Worm (Caenorhabditis elegans) whole organism, L1 larva: Measurements from ENCODE around the gene F44G3.7.
A peak's percentile ranks its signal among the peaks of the same experiment; 100 is the strongest.

ENCODE experiments used
- aha-1 ChIP-seq: fragments of 150-350 bp; optimal IDR thresholded peaks from 2 replicates; lab custom pipeline; 2014; ENCODE audit warnings: missing biosample characterization, missing genetic modification characterization
- aly-2 ChIP-seq: fragments of 150-350 bp; optimal IDR thresholded peaks from 2 replicates; lab custom pipeline; 2014; ENCODE audit warnings: missing biosample characterization, missing genetic modification characterization
- ceh-82 ChIP-seq, 3 experiments: fragments of 150-350 bp in 1 of 3; sonication (generic microtip) in 2 of 3; optimal IDR thresholded peaks; 2 replicates each; lab custom pipeline; 2014 to 2017; ENCODE audit warnings: missing biosample characterization in 3 of 3, missing genetic modification characterization in 3 of 3
- ceh-88 ChIP-seq: fragments of 200-800 bp; sonication (Bioruptor generic); IDR thresholded peaks from 2 replicates; pipeline ENCODE4 v1.3.6; 2022; ENCODE audit warnings: missing genetic modification characterization, missing compliant biosample characterization
- dpl-1 ChIP-seq, 3 experiments: fragments of 150-350 bp in 2 of 3; sonication (generic microtip) in 1 of 3; optimal IDR thresholded peaks; 2 replicates each; lab custom pipeline; 2014 to 2017; ENCODE audit warnings: missing biosample characterization in 3 of 3, missing genetic modification characterization in 3 of 3, missing genetic modification reagents in 3 of 3
- dsc-1 ChIP-seq: sonication (generic microtip); optimal IDR thresholded peaks from 2 replicates; lab custom pipeline; 2016; ENCODE audit warnings: mild to moderate bottlenecking, missing genetic modification characterization, missing compliant biosample characterization
- efl-1 ChIP-seq, 4 experiments: fragments of 150-350 bp; optimal IDR thresholded peaks in 3 of 4; peaks in 1 of 4; 1 replicate in 1 of 4; 2 replicates in 3 of 4; lab custom pipeline; 2014; ENCODE audit warnings: missing biosample characterization in 2 of 4, missing genetic modification characterization in 2 of 4, missing genetic modification reagents in 2 of 4
- efl-3 ChIP-seq: fragments of 200-800 bp; sonication (Bioruptor generic); optimal IDR thresholded peaks from 2 replicates; lab custom pipeline; 2018; ENCODE audit warnings: mild to moderate bottlenecking, missing genetic modification characterization, missing compliant biosample characterization
- elt-2 ChIP-seq: sonication (generic microtip); optimal IDR thresholded peaks from 2 replicates; lab custom pipeline; 2016; ENCODE audit warnings: missing genetic modification characterization, mild to moderate bottlenecking, inconsistent platforms, missing compliant biosample characterization, missing genetic modification reagents
- elt-3 ChIP-seq, 6 experiments: fragments of 150-350 bp in 1 of 6; sonication (generic microtip); optimal IDR thresholded peaks; 2 replicates each; lab custom pipeline; 2017 to 2018; ENCODE audit warnings: missing biosample characterization in 6 of 6, missing genetic modification characterization in 6 of 6, inconsistent platforms in 1 of 6
- fkh-4 ChIP-seq: sonication (generic microtip); optimal IDR thresholded peaks from 2 replicates; lab custom pipeline; 2016; ENCODE audit warnings: missing compliant biosample characterization, missing genetic modification characterization, borderline replicate concordance
- hlh-17 ChIP-seq: fragments of 200-800 bp; sonication (Bioruptor generic); optimal IDR thresholded peaks from 2 replicates; lab custom pipeline; 2018; ENCODE audit warnings: missing genetic modification characterization, mild to moderate bottlenecking, missing compliant biosample characterization, moderate library complexity, borderline replicate concordance
- hpl-2 ChIP-seq: fragments of 150-350 bp; optimal IDR thresholded peaks from 2 replicates; lab custom pipeline; 2014; ENCODE audit warnings: missing biosample characterization, missing genetic modification reagents, missing genetic modification characterization
- irx-1 ChIP-seq: sonication (generic microtip); optimal IDR thresholded peaks from 2 replicates; lab custom pipeline; 2016; ENCODE audit warnings: missing genetic modification characterization, missing compliant biosample characterization
- lin-39 ChIP-seq: fragments of 150-350 bp; optimal IDR thresholded peaks from 2 replicates; lab custom pipeline; 2014; ENCODE audit warnings: missing biosample characterization, missing genetic modification reagents, missing genetic modification characterization
- lir-3 ChIP-seq: sonication (generic microtip); optimal IDR thresholded peaks from 2 replicates; lab custom pipeline; 2016; ENCODE audit warnings: mild to moderate bottlenecking, missing genetic modification characterization, moderate library complexity, missing compliant biosample characterization; ENCODE audit not compliant: poor library complexity
- mdl-1 ChIP-seq, 2 experiments: fragments of 150-350 bp; optimal IDR thresholded peaks; 2 replicates each; lab custom pipeline; 2014 to 2017; ENCODE audit warnings: missing biosample characterization in 2 of 2, missing genetic modification characterization in 2 of 2, inconsistent platforms in 1 of 2
- nhr-12 ChIP-seq: sonication (generic microtip); optimal IDR thresholded peaks from 2 replicates; lab custom pipeline; 2017; ENCODE audit warnings: missing biosample characterization, missing genetic modification characterization
- nhr-20 ChIP-seq: sonication (generic microtip); optimal IDR thresholded peaks from 2 replicates; lab custom pipeline; 2016; ENCODE audit warnings: mild to moderate bottlenecking, missing genetic modification characterization, missing compliant biosample characterization
- nhr-237 ChIP-seq: fragments of 150-350 bp; optimal IDR thresholded peaks from 2 replicates; lab custom pipeline; 2014; ENCODE audit warnings: missing biosample characterization, missing genetic modification characterization
- pag-3 ChIP-seq: sonication (generic microtip); optimal IDR thresholded peaks from 2 replicates; lab custom pipeline; 2017; ENCODE audit warnings: missing genetic modification characterization, mild to moderate bottlenecking, missing compliant biosample characterization, antibody characterized with exemption, borderline replicate concordance; ENCODE audit not compliant: insufficient read depth
- pax-3 ChIP-seq: fragments of 200-800 bp; sonication (Bioruptor generic); optimal IDR thresholded peaks from 2 replicates; lab custom pipeline; 2018; ENCODE audit warnings: mild to moderate bottlenecking, missing genetic modification characterization, moderate library complexity, missing compliant biosample characterization
- rnt-1 ChIP-seq: sonication (generic microtip); optimal IDR thresholded peaks from 2 replicates; lab custom pipeline; 2016; ENCODE audit warnings: mild to moderate bottlenecking, missing genetic modification characterization, moderate library complexity, missing compliant biosample characterization
- skn-1 ChIP-seq: fragments of 150-350 bp; optimal IDR thresholded peaks from 2 replicates; lab custom pipeline; 2014; ENCODE audit warnings: missing biosample characterization, missing genetic modification characterization
- snpc-4 ChIP-seq: fragments of 150-350 bp; optimal IDR thresholded peaks from 2 replicates; lab custom pipeline; 2014; ENCODE audit warnings: missing biosample characterization, missing genetic modification characterization
- sup-37 ChIP-seq: fragments of 200-800 bp; sonication (Bioruptor generic); optimal IDR thresholded peaks from 2 replicates; lab custom pipeline; 2018; ENCODE audit warnings: mild to moderate bottlenecking, missing genetic modification characterization, missing compliant biosample characterization
- tbx-2 ChIP-seq: sonication (generic microtip); optimal IDR thresholded peaks from 2 replicates; lab custom pipeline; 2016; ENCODE audit warnings: missing genetic modification characterization, missing compliant biosample characterization
- unc-86 ChIP-seq: sonication (generic microtip); optimal IDR thresholded peaks from 2 replicates; lab custom pipeline; 2016; ENCODE audit warnings: missing genetic modification characterization, missing compliant biosample characterization
- xbp-1 ChIP-seq: sonication (generic microtip); optimal IDR thresholded peaks from 2 replicates; lab custom pipeline; 2016; ENCODE audit warnings: missing genetic modification characterization, missing compliant biosample characterization
- zip-4 ChIP-seq: fragments of 200-800 bp; sonication (Bioruptor generic); optimal IDR thresholded peaks from 2 replicates; lab custom pipeline; 2018; ENCODE audit warnings: mild to moderate bottlenecking, missing genetic modification characterization, moderate library complexity, missing compliant biosample characterization

F44G3.7 gene

ce11 chrV:16141071-16141470, 4.1 kb upstream of the F44G3.7 start, which contains the start of gene clc-32:
TSS of gene clc-32 (minus strand) at chrV:16141171.
- TF ChIP-seq snpc-4 (tag; lab: Kevin White, UChicago) = no peak

ce11 chrV:16139529-16139928, 2.6 kb upstream of the F44G3.7 start, which contains the start of gene clc-11:
TSS of gene clc-11 (minus strand) at chrV:16139629.
- no peak for TF ChIP-seq xbp-1 (tag; lab: Kevin White, UChicago)
- TF ChIP-seq elt-2 (tag; lab: Kevin White, UChicago) = peak; percentile 10
- TF ChIP-seq efl-1 (optimal IDR thresholded peaks at IDR 0.05; lab: Kevin White, UChicago) = no peak
- TF ChIP-seq efl-1 (GFP tag; optimal IDR thresholded peaks at IDR 0.05 in 1 of 2; lab: Kevin White, UChicago) = peak in 1 of 2 experiments; percentile 65
- no peak for TF ChIP-seq nhr-20 (tag; lab: Kevin White, UChicago)
- TF ChIP-seq pax-3 (tag; lab: Kevin White, UChicago) = no peak
- TF ChIP-seq dsc-1 (tag; lab: Kevin White, UChicago) = no peak
- TF ChIP-seq hpl-2 = no peak

ce11 chrV:16132705-16133104, 4.2 kb downstream of the F44G3.7 start, which contains the start of gene fbxa-144:
TSS of gene fbxa-144 (minus strand) at chrV:16132805.
- TF ChIP-seq aha-1 (no peak), efl-1 (optimal IDR thresholded peaks at IDR 0.05; lab: Kevin White, UChicago) (no peak), efl-1 (GFP tag; optimal IDR thresholded peaks at IDR 0.05 in 1 of 2; lab: Kevin White, UChicago) (no peak), ceh-88 (GFP tag; lab: Robert Waterston, UW) (no peak), unc-86 (tag; lab: Kevin White, UChicago) (no peak), rnt-1 (tag; lab: Kevin White, UChicago) (no peak), nhr-12 (no peak), hlh-17 (GFP tag; lab: Kevin White, UChicago) (no peak), dsc-1 (tag; lab: Kevin White, UChicago) (no peak), skn-1 (no peak), nhr-237 (tag; lab: Kevin White, UChicago) (no peak), lir-3 (tag; lab: Kevin White, UChicago) (no peak), irx-1 (tag; lab: Kevin White, UChicago) (no peak), lin-39 (tag; lab: Kevin White, UChicago) (no peak), aly-2 (tag; lab: Kevin White, UChicago) (no peak), fkh-4 (no peak), elt-3 (tag; optimal IDR thresholded peaks at IDR 0.05; lab: Kevin White, UChicago) (no peak), sup-37 (no peak), dpl-1 (GFP tag; optimal IDR thresholded peaks at IDR 0.05; lab: Kevin White, UChicago) (no peak), efl-3 (no peak), mdl-1 (tag; optimal IDR thresholded peaks at IDR 0.05; lab: Kevin White, UChicago) (no peak)
- TF ChIP-seq, all 84 proteins: peak for 0

ce11 chrV:16132215-16132614, 4.7 kb downstream of the F44G3.7 start:
- TF ChIP-seq zip-4 (GFP tag; lab: Kevin White, UChicago) (peak; percentile 15), elt-2 (tag; lab: Kevin White, UChicago) (no peak)

- no peak for TF ChIP-seq tbx-2 (tag; lab: Kevin White, UChicago)
- TF ChIP-seq, all 84 proteins: peak for 0
These were observed 5.7 kb downstream of the F44G3.7 start, which contains the start of gene fbxa-142 for ce11 chrV:16131249-16131648. TSS of gene fbxa-142 (minus strand) at chrV:16131349.

ce11 chrV:16129116-16129515, 7.8 kb downstream of the F44G3.7 start:
- TF ChIP-seq ceh-82 (tag; optimal IDR thresholded peaks at IDR 0.05; lab: Kevin White, UChicago) (no peak), elt-2 (tag; lab: Kevin White, UChicago) (peak; percentile 20), pag-3 (no peak), xbp-1 (tag; lab: Kevin White, UChicago) (no peak), tbx-2 (tag; lab: Kevin White, UChicago) (no peak)
